Worm (Caenorhabditis elegans): ENCODE results near the gene ctl-2.
A peak's percentile ranks its signal among the peaks of the same experiment; 100 is the strongest.

Gene ctl-2

ce11 chrII:14276409-14276808 is 25.4 kb downstream of the ctl-2 start, which contains the start of gene Y54G11A.3:
Y54G11A.3 (plus strand) TSS chrII:14276621.
- TF ChIP-seq klf-2 (GFP tag; conservative IDR thresholded peaks at IDR 0.05) (no peak), flt-1 (GFP tag; IDR thresholded peaks at IDR 0.05) (no peak), T22C8.4 (GFP tag; IDR thresholded peaks at IDR 0.05) (no peak), ref-1 (GFP tag; conservative IDR thresholded peaks at IDR 0.05) (no peak), tab-1 (GFP tag; IDR thresholded peaks at IDR 0.05) (no peak), cog-1 (tag; optimal IDR thresholded peaks at IDR 0.05) (no peak), ztf-29 (GFP tag; IDR thresholded peaks at IDR 0.05) (no peak), med-1 (GFP tag; optimal IDR thresholded peaks at IDR 0.05; ENCODE audit: insufficient read depth) (no peak), ztf-23 (GFP tag; IDR thresholded peaks at IDR 0.05) (no peak)

ce11 chrII:14269839-14270238 is 32.0 kb downstream of the ctl-2 start:
- TF ChIP-seq ztf-23 (GFP tag; IDR thresholded peaks at IDR 0.05) (no peak), cog-1 (tag; optimal IDR thresholded peaks at IDR 0.05) (no peak), tab-1 (GFP tag; IDR thresholded peaks at IDR 0.05) (no peak)

ce11 chrII:14269142-14269593 is 32.7 kb downstream of the ctl-2 start, which contains the start of gene Y54G11A.1:
Y54G11A.1 (minus strand) TSS chrII:14269192.
- no peak for TF ChIP-seq med-1 (GFP tag; optimal IDR thresholded peaks at IDR 0.05; ENCODE audit: insufficient read depth)
- TF ChIP-seq tab-1 (GFP tag; IDR thresholded peaks at IDR 0.05): no peak
- no peak for TF ChIP-seq cog-1 (tag; optimal IDR thresholded peaks at IDR 0.05)
- no peak for TF ChIP-seq klf-2 (GFP tag; conservative IDR thresholded peaks at IDR 0.05)
- TF ChIP-seq ztf-23 (GFP tag; IDR thresholded peaks at IDR 0.05): no peak
- TF ChIP-seq T22C8.4 (GFP tag; IDR thresholded peaks at IDR 0.05): no peak
- TF ChIP-seq ref-1 (GFP tag; conservative IDR thresholded peaks at IDR 0.05): no peak
- TF ChIP-seq ztf-29 (GFP tag; IDR thresholded peaks at IDR 0.05): no peak
- no peak for TF ChIP-seq flt-1 (GFP tag; IDR thresholded peaks at IDR 0.05)

ce11 chrII:14257943-14258342 is 43.9 kb downstream of the ctl-2 start:
- TF ChIP-seq ref-1 (GFP tag; conservative IDR thresholded peaks at IDR 0.05) (no peak), med-1 (GFP tag; optimal IDR thresholded peaks at IDR 0.05; ENCODE audit: insufficient read depth) (no peak), flt-1 (GFP tag; IDR thresholded peaks at IDR 0.05) (no peak), cog-1 (tag; optimal IDR thresholded peaks at IDR 0.05) (no peak), tab-1 (GFP tag; IDR thresholded peaks at IDR 0.05) (no peak), klf-2 (GFP tag; conservative IDR thresholded peaks at IDR 0.05) (no peak)

- no peak for TF ChIP-seq med-1 (GFP tag; optimal IDR thresholded peaks at IDR 0.05; ENCODE audit: insufficient read depth)
These were observed 45.0 kb downstream of the ctl-2 start, which contains the start of gene Y54G11A.19 for ce11 chrII:14256779-14257178. Y54G11A.19 (minus strand) TSS chrII:14256879.

- TF ChIP-seq flt-1 (GFP tag; IDR thresholded peaks at IDR 0.05): no peak
These were observed 46.0 kb downstream of the ctl-2 start for ce11 chrII:14255850-14256249.

ce11 chrII:14252057-14252456 is 49.8 kb downstream of the ctl-2 start, which contains the start of gene Y54G11A.2:
Y54G11A.2 (plus strand) TSS chrII:14252357.
- no peak for TF ChIP-seq med-1 (GFP tag; optimal IDR thresholded peaks at IDR 0.05; ENCODE audit: insufficient read depth)
- TF ChIP-seq cog-1 (tag; optimal IDR thresholded peaks at IDR 0.05): no peak
- TF ChIP-seq tab-1 (GFP tag; IDR thresholded peaks at IDR 0.05): no peak
- no peak for TF ChIP-seq T22C8.4 (GFP tag; IDR thresholded peaks at IDR 0.05)

- TF ChIP-seq ztf-23 (GFP tag; IDR thresholded peaks at IDR 0.05): peak; percentile 66
- TF ChIP-seq T22C8.4 (GFP tag; IDR thresholded peaks at IDR 0.05): no peak
- 0 out of 2 replicates have a peak, but pooled peaks have one; percentile 31 for TF ChIP-seq klf-2 (GFP tag; conservative IDR thresholded peaks at IDR 0.05)
- no peak; the same call in 1 of the 2 replicates for TF ChIP-seq ztf-29 (GFP tag; IDR thresholded peaks at IDR 0.05)
- no peak for TF ChIP-seq tab-1 (GFP tag; IDR thresholded peaks at IDR 0.05)
- peak; percentile 83 for TF ChIP-seq flt-1 (GFP tag; IDR thresholded peaks at IDR 0.05)
- no peak for TF ChIP-seq med-1 (GFP tag; optimal IDR thresholded peaks at IDR 0.05; ENCODE audit: insufficient read depth)
- peak; percentile 66 for TF ChIP-seq cog-1 (tag; optimal IDR thresholded peaks at IDR 0.05)
- TF ChIP-seq ref-1 (GFP tag; conservative IDR thresholded peaks at IDR 0.05): 0 out of 2 replicates have a peak, but pooled peaks have one; percentile 51
These were observed 50.4 kb downstream of the ctl-2 start for ce11 chrII:14251400-14251940.

ce11 chrII:14250147-14250965 is 51.5 kb downstream of the ctl-2 start, which contains the start of gene hmg-1.1:
hmg-1.1 (plus strand) TSS chrII:14250695.
- TF ChIP-seq ztf-23 (GFP tag; IDR thresholded peaks at IDR 0.05) (peak; percentile 82), klf-2 (GFP tag; conservative IDR thresholded peaks at IDR 0.05) (no peak), ref-1 (GFP tag; conservative IDR thresholded peaks at IDR 0.05) (no peak), T22C8.4 (GFP tag; IDR thresholded peaks at IDR 0.05) (no peak), cog-1 (tag; optimal IDR thresholded peaks at IDR 0.05) (peak; percentile 72), flt-1 (GFP tag; IDR thresholded peaks at IDR 0.05) (peak; percentile 80; the same call in 1 of the 2 replicates), med-1 (GFP tag; optimal IDR thresholded peaks at IDR 0.05; ENCODE audit: insufficient read depth) (no peak), tab-1 (GFP tag; IDR thresholded peaks at IDR 0.05) (no peak), ztf-29 (GFP tag; IDR thresholded peaks at IDR 0.05) (peak; percentile 41; the same call in 1 of the 2 replicates)

Measured in whole organism, midembryonic.